Worm (Caenorhabditis elegans): ENCODE results near the gene F35H8.12.

F35H8.12 gene

DNA sequence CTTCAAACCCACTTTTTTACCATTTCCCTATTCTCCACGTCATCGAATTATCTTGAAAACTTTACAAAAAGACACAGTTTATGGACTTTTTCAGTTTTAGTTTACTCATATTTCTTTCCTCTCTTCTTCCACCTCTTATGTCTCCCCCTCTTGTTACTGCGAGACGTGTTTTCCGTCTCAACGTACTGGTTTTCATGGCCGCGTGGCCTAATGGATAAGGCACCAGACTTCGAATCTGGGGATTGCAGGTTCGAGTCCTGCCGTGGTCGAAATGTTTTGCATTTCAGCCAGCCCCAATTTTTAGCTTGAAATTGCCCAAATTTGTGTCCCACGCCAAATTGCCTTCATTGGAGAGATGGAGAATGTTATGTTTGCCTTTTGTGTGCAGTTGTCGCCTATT is 14.4 kb downstream of the F35H8.12 start:
- TF ChIP-seq B0310.2 (tag; optimal IDR thresholded peaks at IDR 0.05) (peak; percentile 91), tbx-37 (GFP tag; conservative IDR thresholded peaks at IDR 0.05) (peak; percentile 92), hmbx-1 (tag; optimal IDR thresholded peaks at IDR 0.05) (peak; percentile 70), F13C5.2 (tag; optimal IDR thresholded peaks at IDR 0.05) (peak; percentile 95), scrt-1 (GFP tag; IDR thresholded peaks at IDR 0.05) (peak; percentile 93), sea-1 (GFP tag; conservative IDR thresholded peaks at IDR 0.05) (peak; percentile 92), flt-1 (GFP tag; IDR thresholded peaks at IDR 0.05) (peak; percentile 95), ceh-36 (tag; optimal IDR thresholded peaks at IDR 0.05) (peak; percentile 94), tra-4 (tag; optimal IDR thresholded peaks at IDR 0.05) (peak; percentile 55), ets-7 (tag; optimal IDR thresholded peaks at IDR 0.05) (peak; percentile 84), hnd-1 (tag; optimal IDR thresholded peaks at IDR 0.05) (peak; percentile 79), ama-1 (optimal IDR thresholded peaks at IDR 0.05) (no peak), tbx-11 (GFP tag; IDR thresholded peaks at IDR 0.05) (peak; percentile 95), hmg-4 (GFP tag; optimal IDR thresholded peaks at IDR 0.05) (peak; percentile 86), aly-1 (tag; optimal IDR thresholded peaks at IDR 0.05) (peak; percentile 95), ceh-13 (GFP tag; optimal IDR thresholded peaks at IDR 0.05) (peak; percentile 90), pes-1 (GFP tag; IDR thresholded peaks at IDR 0.05) (peak; percentile 95)

ce11 chrII:9573412-9573811 is 21.8 kb downstream of the F35H8.12 start:
- TF ChIP-seq ets-7 (tag; optimal IDR thresholded peaks at IDR 0.05) (no peak), hmbx-1 (tag; optimal IDR thresholded peaks at IDR 0.05) (no peak), ama-1 (optimal IDR thresholded peaks at IDR 0.05) (no peak), tbx-37 (GFP tag; conservative IDR thresholded peaks at IDR 0.05) (no peak), F13C5.2 (tag; optimal IDR thresholded peaks at IDR 0.05) (no peak), ceh-36 (tag; optimal IDR thresholded peaks at IDR 0.05) (no peak), scrt-1 (GFP tag; IDR thresholded peaks at IDR 0.05) (no peak), flt-1 (GFP tag; IDR thresholded peaks at IDR 0.05) (no peak), tra-4 (tag; optimal IDR thresholded peaks at IDR 0.05) (no peak), pes-1 (GFP tag; IDR thresholded peaks at IDR 0.05) (no peak), tbx-11 (GFP tag; IDR thresholded peaks at IDR 0.05) (no peak)

- TF ChIP-seq F13C5.2 (tag; optimal IDR thresholded peaks at IDR 0.05) (peak; percentile 20), ets-7 (tag; optimal IDR thresholded peaks at IDR 0.05) (no peak), hmg-4 (GFP tag; optimal IDR thresholded peaks at IDR 0.05) (peak; percentile 39)
Observed at ce11 chrII:9574406-9574805, 22.8 kb downstream of the F35H8.12 start.

- no peak for TF ChIP-seq scrt-1 (GFP tag; IDR thresholded peaks at IDR 0.05)
- no peak for TF ChIP-seq sea-1 (GFP tag; conservative IDR thresholded peaks at IDR 0.05)
- no peak for TF ChIP-seq ceh-36 (tag; optimal IDR thresholded peaks at IDR 0.05)
- no peak for TF ChIP-seq tbx-11 (GFP tag; IDR thresholded peaks at IDR 0.05)
- TF ChIP-seq ama-1 (optimal IDR thresholded peaks at IDR 0.05), result no peak
- no peak for TF ChIP-seq tra-4 (tag; optimal IDR thresholded peaks at IDR 0.05)
- no peak for TF ChIP-seq pes-1 (GFP tag; IDR thresholded peaks at IDR 0.05)
- TF ChIP-seq hnd-1 (tag; optimal IDR thresholded peaks at IDR 0.05), result no peak
- no peak for TF ChIP-seq ets-7 (tag; optimal IDR thresholded peaks at IDR 0.05)
- TF ChIP-seq aly-1 (tag; optimal IDR thresholded peaks at IDR 0.05), result no peak
- TF ChIP-seq hmbx-1 (tag; optimal IDR thresholded peaks at IDR 0.05), result no peak
- TF ChIP-seq hmg-4 (GFP tag; optimal IDR thresholded peaks at IDR 0.05), result no peak
- TF ChIP-seq flt-1 (GFP tag; IDR thresholded peaks at IDR 0.05), result no peak
- TF ChIP-seq ceh-13 (GFP tag; optimal IDR thresholded peaks at IDR 0.05), result no peak
- TF ChIP-seq tbx-37 (GFP tag; conservative IDR thresholded peaks at IDR 0.05), result no peak
- TF ChIP-seq B0310.2 (tag; optimal IDR thresholded peaks at IDR 0.05), result no peak
- TF ChIP-seq F13C5.2 (tag; optimal IDR thresholded peaks at IDR 0.05), result no peak
Observed at ce11 chrII:9575670-9576069, 24.0 kb downstream of the F35H8.12 start, which contains the start of gene exc-7. TSS of gene exc-7 (plus strand) at chrII:9575970.

DNA sequence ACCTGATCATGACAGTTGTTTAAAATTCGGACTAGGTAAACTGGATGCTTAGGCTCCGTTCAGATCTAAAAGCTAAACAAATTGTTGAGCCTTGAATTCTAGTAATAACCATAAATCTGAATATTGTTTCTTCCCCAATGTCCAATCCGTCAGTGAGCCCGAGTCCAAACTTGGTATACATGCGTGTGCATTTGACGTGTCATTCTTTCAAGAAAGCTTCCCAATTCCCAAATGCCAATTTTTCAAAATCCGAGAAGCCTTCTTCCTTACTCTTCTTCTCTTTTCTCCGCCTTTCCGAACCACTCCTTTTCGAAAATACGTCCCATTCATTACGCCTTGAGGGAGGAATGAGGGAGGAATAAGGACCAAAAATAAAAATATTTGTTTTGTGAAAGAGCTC is 25.1 kb downstream of the F35H8.12 start:
- no peak for TF ChIP-seq ets-7 (tag; optimal IDR thresholded peaks at IDR 0.05)
- TF ChIP-seq hmbx-1 (tag; optimal IDR thresholded peaks at IDR 0.05), result no peak
- TF ChIP-seq scrt-1 (GFP tag; IDR thresholded peaks at IDR 0.05), result no peak
- TF ChIP-seq flt-1 (GFP tag; IDR thresholded peaks at IDR 0.05), result no peak
- TF ChIP-seq hnd-1 (tag; optimal IDR thresholded peaks at IDR 0.05), result no peak
- TF ChIP-seq pes-1 (GFP tag; IDR thresholded peaks at IDR 0.05), result no peak
- no peak for TF ChIP-seq F13C5.2 (tag; optimal IDR thresholded peaks at IDR 0.05)
- no peak for TF ChIP-seq hmg-4 (GFP tag; optimal IDR thresholded peaks at IDR 0.05)
- TF ChIP-seq ceh-36 (tag; optimal IDR thresholded peaks at IDR 0.05), result no peak
- no peak for TF ChIP-seq tbx-11 (GFP tag; IDR thresholded peaks at IDR 0.05)
- TF ChIP-seq tra-4 (tag; optimal IDR thresholded peaks at IDR 0.05), result no peak
- TF ChIP-seq aly-1 (tag; optimal IDR thresholded peaks at IDR 0.05), result no peak
- TF ChIP-seq tbx-37 (GFP tag; conservative IDR thresholded peaks at IDR 0.05), result no peak
- no peak for TF ChIP-seq B0310.2 (tag; optimal IDR thresholded peaks at IDR 0.05)
- no peak for TF ChIP-seq ama-1 (optimal IDR thresholded peaks at IDR 0.05)
- no peak for TF ChIP-seq sea-1 (GFP tag; conservative IDR thresholded peaks at IDR 0.05)
- TF ChIP-seq ceh-13 (GFP tag; optimal IDR thresholded peaks at IDR 0.05), result no peak

- TF ChIP-seq ama-1 (optimal IDR thresholded peaks at IDR 0.05), result no peak
Observed at ce11 chrII:9577630-9578029, 26.0 kb downstream of the F35H8.12 start.

- TF ChIP-seq flt-1 (GFP tag; IDR thresholded peaks at IDR 0.05) (no peak), scrt-1 (GFP tag; IDR thresholded peaks at IDR 0.05) (no peak), tbx-11 (GFP tag; IDR thresholded peaks at IDR 0.05) (no peak), tra-4 (tag; optimal IDR thresholded peaks at IDR 0.05) (no peak), hmbx-1 (tag; optimal IDR thresholded peaks at IDR 0.05) (no peak), ceh-13 (GFP tag; optimal IDR thresholded peaks at IDR 0.05) (no peak), ets-7 (tag; optimal IDR thresholded peaks at IDR 0.05) (no peak)
Observed at ce11 chrII:9583461-9583860, 31.8 kb downstream of the F35H8.12 start, which contains the start of gene wee-1.1. TSS of gene wee-1.1 (minus strand) at chrII:9583561.

DNA sequence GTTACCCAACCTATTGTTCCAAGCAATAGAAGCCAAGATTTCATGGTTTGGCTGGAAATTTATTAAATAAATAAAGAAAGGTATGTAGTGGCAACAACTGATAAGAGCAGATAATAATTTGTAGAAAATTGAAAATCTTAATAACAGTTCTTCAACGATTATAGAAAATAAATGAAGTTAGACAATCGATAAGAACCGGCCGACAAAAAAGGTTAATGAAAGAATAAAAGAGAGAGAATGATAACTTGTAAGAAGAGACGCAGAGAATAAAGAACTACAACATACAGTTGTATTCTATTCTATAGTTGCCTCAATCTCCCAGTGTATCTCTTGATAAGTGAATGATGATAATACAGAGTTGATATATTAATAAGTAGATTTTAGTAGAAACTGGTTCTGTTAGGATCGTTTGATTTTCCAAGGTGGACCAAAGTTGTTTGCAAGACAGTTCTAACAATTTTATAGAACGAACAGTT is 35.1 kb downstream of the F35H8.12 start, which contains the start of gene ugt-58:
ugt-58 (minus strand) TSS at position 51 of the 476 bp plus-strand sequence.
- TF ChIP-seq ceh-36 (tag; optimal IDR thresholded peaks at IDR 0.05), result no peak
- no peak for TF ChIP-seq ets-7 (tag; optimal IDR thresholded peaks at IDR 0.05)
- no peak for TF ChIP-seq ama-1 (optimal IDR thresholded peaks at IDR 0.05)
- TF ChIP-seq tbx-11 (GFP tag; IDR thresholded peaks at IDR 0.05), result no peak
- no peak for TF ChIP-seq flt-1 (GFP tag; IDR thresholded peaks at IDR 0.05)
- TF ChIP-seq sea-1 (GFP tag; conservative IDR thresholded peaks at IDR 0.05), result no peak
- TF ChIP-seq F13C5.2 (tag; optimal IDR thresholded peaks at IDR 0.05), result no peak
- no peak for TF ChIP-seq hmbx-1 (tag; optimal IDR thresholded peaks at IDR 0.05)
- no peak for TF ChIP-seq pes-1 (GFP tag; IDR thresholded peaks at IDR 0.05)
- no peak for TF ChIP-seq aly-1 (tag; optimal IDR thresholded peaks at IDR 0.05)
- TF ChIP-seq tbx-37 (GFP tag; conservative IDR thresholded peaks at IDR 0.05), result no peak
- TF ChIP-seq hmg-4 (GFP tag; optimal IDR thresholded peaks at IDR 0.05), result no peak
- no peak for TF ChIP-seq tra-4 (tag; optimal IDR thresholded peaks at IDR 0.05)
- TF ChIP-seq hnd-1 (tag; optimal IDR thresholded peaks at IDR 0.05), result no peak
- TF ChIP-seq scrt-1 (GFP tag; IDR thresholded peaks at IDR 0.05), result no peak
- no peak for TF ChIP-seq B0310.2 (tag; optimal IDR thresholded peaks at IDR 0.05)
- TF ChIP-seq ceh-13 (GFP tag; optimal IDR thresholded peaks at IDR 0.05), result no peak
